Worm (Caenorhabditis elegans) whole organism, midembryonic: Measurements from ENCODE around the gene C36C5.4.

ENCODE experiments used
- T22C8.4 ChIP-seq: fragments of 200-800 bp; sonication (Bioruptor generic); IDR thresholded peaks from 2 replicates; pipeline ENCODE4 v1.3.6; 2022; ENCODE audit warnings: missing genetic modification characterization, missing compliant biosample characterization
- cog-1 ChIP-seq: sonication (generic microtip); optimal IDR thresholded peaks from 2 replicates; lab custom pipeline; 2016; ENCODE audit warnings: missing genetic modification characterization, missing compliant biosample characterization
- flt-1 ChIP-seq: fragments of 200-800 bp; sonication (Bioruptor generic); IDR thresholded peaks from 2 replicates; pipeline ENCODE4 v1.3.6; 2022; ENCODE audit warnings: missing genetic modification characterization, missing compliant biosample characterization
- klf-2 ChIP-seq: fragments of 200-800 bp; sonication (Bioruptor generic); conservative IDR thresholded peaks from 2 replicates; pipeline ENCODE4 v1.3.6; 2022; ENCODE audit warnings: missing genetic modification reagents, missing genetic modification characterization, missing compliant biosample characterization
- med-1 ChIP-seq: sonication (generic microtip); optimal IDR thresholded peaks from 2 replicates; lab custom pipeline; 2017; ENCODE audit warnings: missing genetic modification characterization, mild to moderate bottlenecking, missing compliant biosample characterization, antibody characterized with exemption, missing genetic modification reagents; ENCODE audit not compliant: insufficient read depth
- ref-1 ChIP-seq: fragments of 200-800 bp; sonication (Bioruptor generic); conservative IDR thresholded peaks from 2 replicates; pipeline ENCODE4 v1.3.6; 2022; ENCODE audit warnings: missing genetic modification reagents, missing genetic modification characterization, missing compliant biosample characterization
- tab-1 ChIP-seq: fragments of 200-800 bp; sonication (Bioruptor generic); IDR thresholded peaks from 2 replicates; pipeline ENCODE4 v1.3.6; 2022; ENCODE audit warnings: missing genetic modification characterization, missing compliant biosample characterization
- ztf-23 ChIP-seq: fragments of 200-800 bp; sonication (Bioruptor generic); IDR thresholded peaks from 2 replicates; pipeline ENCODE4 v1.3.6; 2022; ENCODE audit warnings: missing genetic modification reagents, missing genetic modification characterization, missing compliant biosample characterization
- ztf-29 ChIP-seq: fragments of 200-800 bp; sonication (Bioruptor generic); IDR thresholded peaks from 2 replicates; pipeline ENCODE4 v1.3.6; 2022; ENCODE audit warnings: missing genetic modification reagents, missing genetic modification characterization, missing compliant biosample characterization

C36C5.4 gene

DNA sequence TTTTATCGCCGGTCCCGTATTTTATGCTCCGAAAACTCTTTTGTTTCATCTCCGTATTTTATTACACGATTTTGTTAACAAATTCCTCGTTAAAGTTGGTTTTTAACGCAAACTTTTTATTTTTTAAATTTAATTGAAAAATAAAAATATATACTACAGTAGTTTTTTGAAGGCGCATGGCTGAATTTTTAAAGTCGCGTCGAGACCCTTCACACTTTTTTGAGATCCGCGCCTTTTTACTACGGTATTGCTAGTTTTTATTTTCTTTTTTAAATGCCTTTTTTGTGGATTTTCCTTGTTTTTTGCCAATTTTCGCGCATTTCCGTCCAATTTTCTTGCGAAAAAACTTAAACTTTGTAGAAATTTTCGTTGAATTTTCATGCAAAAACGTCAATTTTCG, 38.1 kb downstream of the C36C5.4 start:
- TF ChIP-seq cog-1 (no peak), med-1 (GFP tag; lab: Kevin White, UChicago) (no peak), klf-2 (GFP tag; lab: Robert Waterston, UW) (no peak), tab-1 (GFP tag; lab: Robert Waterston, UW) (no peak), T22C8.4 (GFP tag; lab: Robert Waterston, UW) (no peak), flt-1 (GFP tag; lab: Robert Waterston, UW) (no peak), ztf-23 (no peak), ztf-29 (no peak), ref-1 (GFP tag; lab: Robert Waterston, UW) (no peak)

DNA sequence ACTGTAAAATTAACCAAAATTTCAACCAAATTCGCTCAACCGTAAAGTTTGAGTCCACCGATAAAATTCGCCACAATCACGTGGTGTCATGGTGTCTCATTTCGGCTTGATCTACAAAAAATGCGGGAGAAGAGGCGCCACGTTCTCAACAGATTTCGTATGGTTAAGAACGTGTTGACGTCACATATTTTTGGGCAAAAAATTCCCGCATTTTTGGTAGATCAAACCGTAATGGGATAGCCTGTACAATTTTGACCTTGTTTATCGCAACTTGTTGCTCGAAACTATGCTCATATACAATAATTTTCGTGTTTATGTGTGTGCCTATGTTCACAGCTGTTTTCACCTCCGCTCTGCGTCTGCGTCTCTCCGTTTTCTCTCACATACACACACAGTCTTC, 42.6 kb downstream of the C36C5.4 start:
- TF ChIP-seq flt-1 (GFP tag; lab: Robert Waterston, UW) (no peak), cog-1 (no peak), med-1 (GFP tag; lab: Kevin White, UChicago) (no peak), ztf-23 (no peak), tab-1 (GFP tag; lab: Robert Waterston, UW) (no peak), klf-2 (GFP tag; lab: Robert Waterston, UW) (no peak), ref-1 (GFP tag; lab: Robert Waterston, UW) (no peak), ztf-29 (no peak), T22C8.4 (GFP tag; lab: Robert Waterston, UW) (no peak)

DNA sequence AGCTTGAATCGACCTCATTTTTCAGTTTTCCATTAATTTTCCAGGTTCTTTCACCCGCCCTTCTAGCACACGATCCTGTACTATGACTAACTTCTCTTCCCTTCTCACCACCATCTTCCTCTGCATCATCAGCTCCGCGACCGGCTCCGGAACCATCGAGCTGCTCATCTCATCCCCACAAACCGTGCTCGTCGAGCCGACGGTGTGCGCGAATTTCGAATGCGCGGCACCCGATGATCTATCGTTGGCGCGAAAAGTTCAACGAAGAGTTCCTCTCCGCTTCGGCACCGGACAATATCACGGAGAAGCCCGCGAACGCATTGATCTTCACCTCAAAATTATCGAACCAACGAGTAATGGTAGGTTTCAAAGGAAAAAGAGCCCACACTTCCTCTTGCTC, 43.8 kb downstream of the C36C5.4 start, which contains the start of gene apx-1:
apx-1 (plus strand) TSS at position 50 of the 400 bp plus-strand sequence.
- no peak for TF ChIP-seq med-1 (GFP tag; lab: Kevin White, UChicago)
- TF ChIP-seq klf-2 (GFP tag; lab: Robert Waterston, UW) = no peak
- no peak for TF ChIP-seq cog-1
- TF ChIP-seq tab-1 (GFP tag; lab: Robert Waterston, UW) = no peak
- no peak for TF ChIP-seq ref-1 (GFP tag; lab: Robert Waterston, UW)
- no peak for TF ChIP-seq ztf-23
- no peak for TF ChIP-seq flt-1 (GFP tag; lab: Robert Waterston, UW)
- TF ChIP-seq T22C8.4 (GFP tag; lab: Robert Waterston, UW) = no peak
- TF ChIP-seq ztf-29 = no peak
